Fruit fly (Drosophila melanogaster) S2 (cell line): ENCODE data around the gene CG31937.

Experiments
- CG8478 ChIP-seq: fragments of >200 bp; optimal IDR thresholded peaks from 2 replicates; lab custom pipeline; 2018
- CTCF ChIP-seq, 2 experiments: fragments of >200 bp; optimal IDR thresholded peaks; 2 replicates each; lab custom pipeline; 2018

CG31937 gene

DNA sequence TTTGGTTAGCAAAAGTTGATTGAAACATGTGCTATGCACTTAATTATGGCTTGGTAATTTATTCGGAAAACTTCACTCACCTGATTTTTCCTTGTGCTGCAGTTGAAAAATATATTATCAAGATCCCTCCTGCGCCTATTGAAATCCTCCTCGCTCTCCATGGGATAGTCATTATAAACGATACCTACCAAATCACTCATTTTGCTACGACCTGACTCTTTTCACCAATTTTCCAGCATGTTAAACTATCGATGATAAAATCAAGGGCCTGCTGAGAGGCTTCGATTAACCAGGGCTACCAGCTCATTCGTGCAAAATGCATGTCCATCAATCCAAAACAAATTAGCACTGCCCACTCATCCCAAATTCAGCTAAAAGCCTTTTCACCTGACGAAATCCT is 29.2 kb downstream of the CG31937 start, which contains the start of gene CG17650:
Gene CG17650, minus strand, starts transcription at position 241 of the 400 bp plus-strand sequence.
- no peak for TF ChIP-seq CTCF (optimal IDR thresholded peaks at IDR 0.05; lab: Kevin White, UChicago)
- TF ChIP-seq CG8478 = no peak
